Fruit fly (Drosophila melanogaster) whole organism, embryonic: ENCODE measurements around the gene slam.

Experiments used
- Aef1 ChIP-seq: fragments of 200-800 bp; sonication (Bioruptor generic); IDR thresholded peaks from 3 replicates; pipeline ENCODE4 v1.3.6; 2022; ENCODE audit warnings: missing biosample characterization, missing genetic modification characterization
- Atf-2 ChIP-seq: fragments of 200-800 bp; sonication (Bioruptor generic); optimal IDR thresholded peaks from 2 replicates; lab custom pipeline; 2016; ENCODE audit warnings: missing biosample characterization, missing genetic modification characterization
- B-H2 ChIP-seq: fragments of 200-800 bp; sonication (Bioruptor generic); optimal IDR thresholded peaks from 2 replicates; lab custom pipeline; 2018; ENCODE audit warnings: missing biosample characterization, mild to moderate bottlenecking, missing genetic modification characterization
- CG10209 ChIP-seq: fragments of 200-800 bp; sonication (Bioruptor generic); optimal IDR thresholded peaks from 3 replicates; lab custom pipeline; 2017; ENCODE audit warnings: missing biosample characterization, mild to moderate bottlenecking, missing genetic modification characterization, missing genetic modification reagents
- CG10543 ChIP-seq: fragments of 200-800 bp; sonication (Bioruptor generic); optimal IDR thresholded peaks from 3 replicates; lab custom pipeline; 2017; ENCODE audit warnings: missing biosample characterization, mild to moderate bottlenecking, missing genetic modification characterization, moderate library complexity
- CG10959 ChIP-seq: fragments of 200-800 bp; sonication (Bioruptor generic); IDR thresholded peaks from 2 replicates; pipeline ENCODE4 v1.3.6; 2022; ENCODE audit warnings: missing biosample characterization, missing genetic modification characterization
- CG12104 ChIP-seq: fragments of 200-800 bp; sonication (Bioruptor generic); optimal IDR thresholded peaks from 3 replicates; lab custom pipeline; 2016; ENCODE audit warnings: missing biosample characterization, missing genetic modification characterization
- CG13123 ChIP-seq: fragments of 200-800 bp; sonication (Bioruptor generic); optimal IDR thresholded peaks from 2 replicates; lab custom pipeline; 2016; ENCODE audit warnings: missing biosample characterization, missing genetic modification characterization
- CG13424 ChIP-seq: fragments of 200-800 bp; sonication (Bioruptor generic); optimal IDR thresholded peaks from 2 replicates; lab custom pipeline; 2019; ENCODE audit warnings: missing biosample characterization, mild to moderate bottlenecking, missing genetic modification characterization, moderate library complexity
- CG13775 ChIP-seq: fragments of 200-800 bp; sonication (Bioruptor generic); optimal IDR thresholded peaks from 3 replicates; lab custom pipeline; 2017; ENCODE audit warnings: missing biosample characterization, mild to moderate bottlenecking, missing genetic modification characterization
- CG14014 ChIP-seq: fragments of 200-800 bp; sonication (Bioruptor generic); IDR thresholded peaks from 2 replicates; pipeline ENCODE4 v1.3.6; 2022; ENCODE audit warnings: missing biosample characterization, missing genetic modification characterization
- CG17912 ChIP-seq: fragments of 200-800 bp; sonication (Bioruptor generic); optimal IDR thresholded peaks from 2 replicates; lab custom pipeline; 2018; ENCODE audit warnings: missing biosample characterization, mild to moderate bottlenecking, missing genetic modification characterization
- CG1792 ChIP-seq: fragments of 200-800 bp; sonication (Bioruptor generic); optimal IDR thresholded peaks from 2 replicates; lab custom pipeline; 2016; ENCODE audit warnings: missing biosample characterization, missing genetic modification characterization
- CG18011 ChIP-seq: fragments of 200-800 bp; sonication (Bioruptor generic); optimal IDR thresholded peaks from 2 replicates; lab custom pipeline; 2017; ENCODE audit warnings: missing biosample characterization, missing genetic modification characterization, mild to moderate bottlenecking, moderate library complexity, missing genotype
- CG18476 ChIP-seq: fragments of 200-800 bp; sonication (Bioruptor generic); optimal IDR thresholded peaks from 2 replicates; lab custom pipeline; 2016; ENCODE audit warnings: missing biosample characterization, mild to moderate bottlenecking, missing genetic modification characterization
- CG31224 ChIP-seq: fragments of 200-800 bp; sonication (Bioruptor generic); IDR thresholded peaks from 2 replicates; pipeline ENCODE4 v1.3.6; 2022; ENCODE audit warnings: missing biosample characterization, missing genetic modification characterization
- CG31365 ChIP-seq: fragments of 200-800 bp; sonication (Bioruptor generic); optimal IDR thresholded peaks from 2 replicates; lab custom pipeline; 2018; ENCODE audit warnings: missing biosample characterization, mild to moderate bottlenecking, missing genetic modification characterization
- CG34224 ChIP-seq: fragments of 200-800 bp; sonication (Bioruptor generic); IDR thresholded peaks from 3 replicates; pipeline ENCODE4 v1.3.6; 2022; ENCODE audit warnings: missing biosample characterization, missing genetic modification characterization; ENCODE audit not compliant: partially characterized antibody
- CG4424 ChIP-seq: fragments of 200-800 bp; sonication (Bioruptor generic); optimal IDR thresholded peaks from 3 replicates; lab custom pipeline; 2016; ENCODE audit warnings: missing biosample characterization, missing genetic modification characterization
- CG6272 ChIP-seq: fragments of 200-800 bp; sonication (Bioruptor generic); IDR thresholded peaks from 2 replicates; pipeline ENCODE4 v1.3.6; 2022; ENCODE audit warnings: missing biosample characterization, missing genetic modification characterization
- CG6689 ChIP-seq: fragments of 200-800 bp; sonication (Bioruptor generic); IDR thresholded peaks from 2 replicates; pipeline ENCODE4 v1.3.6; 2022; ENCODE audit warnings: missing biosample characterization, missing genetic modification characterization
- CG7357 ChIP-seq: fragments of 200-800 bp; sonication (Bioruptor generic); IDR thresholded peaks from 3 replicates; pipeline ENCODE4 v1.3.6; 2022; ENCODE audit warnings: missing biosample characterization, missing genetic modification characterization
- CG7987 ChIP-seq: fragments of 200-800 bp; sonication (Bioruptor generic); optimal IDR thresholded peaks from 2 replicates; lab custom pipeline; 2018; ENCODE audit warnings: missing biosample characterization, mild to moderate bottlenecking, missing genetic modification characterization, moderate library complexity
- CG8290 ChIP-seq, 3 experiments: fragments of 200-800 bp; sonication (Bioruptor generic); optimal IDR thresholded peaks; 2 replicates each; lab custom pipeline; 2016 to 2019; ENCODE audit warnings: missing biosample characterization in 3 of 3, missing genetic modification characterization in 3 of 3, mild to moderate bottlenecking in 2 of 3, moderate library complexity in 1 of 3
- CG9437 ChIP-seq: fragments of 200-800 bp; sonication (Bioruptor generic); optimal IDR thresholded peaks from 2 replicates; lab custom pipeline; 2018; ENCODE audit warnings: missing biosample characterization, mild to moderate bottlenecking, missing genetic modification characterization
- CG9817 ChIP-seq: fragments of 200-800 bp; sonication (Bioruptor generic); optimal IDR thresholded peaks from 2 replicates; lab custom pipeline; 2018; ENCODE audit warnings: missing biosample characterization, mild to moderate bottlenecking, missing genetic modification characterization, moderate library complexity
- CTCF ChIP-seq: fragments of 200-800 bp; sonication (Bioruptor generic); optimal IDR thresholded peaks from 2 replicates; lab custom pipeline; 2017; ENCODE audit warnings: missing biosample characterization, mild to moderate bottlenecking, missing genetic modification characterization, moderate library complexity
- Gsc ChIP-seq: fragments of 200-800 bp; sonication (Bioruptor generic); IDR thresholded peaks from 2 replicates; pipeline ENCODE4 v1.3.6; 2022; ENCODE audit warnings: missing biosample characterization, missing genetic modification characterization
- Hand ChIP-seq: fragments of 200-800 bp; sonication (Bioruptor generic); optimal IDR thresholded peaks from 2 replicates; lab custom pipeline; 2017; ENCODE audit warnings: mild to moderate bottlenecking, missing biosample characterization, missing genetic modification reagents, missing genetic modification characterization
- Hr78 ChIP-seq, 2 experiments: fragments of 200-800 bp in 1 of 2; fragments of >200 bp in 1 of 2; sonication (Bioruptor generic) in 1 of 2; optimal IDR thresholded peaks; 2 replicates each; lab custom pipeline; 2017 to 2019; ENCODE audit warnings: missing biosample characterization in 2 of 2, missing genetic modification characterization in 2 of 2, mild to moderate bottlenecking in 1 of 2, moderate library complexity in 1 of 2
- Max ChIP-seq: fragments of 200-800 bp; sonication (Bioruptor generic); optimal IDR thresholded peaks from 2 replicates; lab custom pipeline; 2016; ENCODE audit warnings: missing biosample characterization, mild to moderate bottlenecking, missing genetic modification characterization
- NC2β ChIP-seq: fragments of 200-800 bp; sonication (Bioruptor generic); optimal IDR thresholded peaks from 2 replicates; lab custom pipeline; 2016; ENCODE audit warnings: missing biosample characterization, missing genetic modification characterization
- NK7.1 ChIP-seq: fragments of 200-800 bp; sonication (Bioruptor generic); optimal IDR thresholded peaks from 3 replicates; lab custom pipeline; 2016; ENCODE audit warnings: missing biosample characterization, missing genetic modification characterization
- Nf-YB ChIP-seq: fragments of 200-800 bp; sonication (Bioruptor generic); optimal IDR thresholded peaks from 3 replicates; lab custom pipeline; 2019; ENCODE audit warnings: missing biosample characterization, mild to moderate bottlenecking, missing genetic modification characterization, moderate library complexity
- Rx ChIP-seq: fragments of 200-800 bp; sonication (Bioruptor generic); IDR thresholded peaks from 2 replicates; pipeline ENCODE4 v1.3.6; 2022; ENCODE audit warnings: missing biosample characterization, missing genetic modification characterization
- Sry-β ChIP-seq: fragments of 200-800 bp; sonication (Bioruptor generic); optimal IDR thresholded peaks from 2 replicates; lab custom pipeline; 2018; ENCODE audit warnings: missing biosample characterization, mild to moderate bottlenecking, missing genetic modification characterization, moderate library complexity
- Ssrp ChIP-seq: fragments of 200-800 bp; sonication (Bioruptor generic); optimal IDR thresholded peaks from 2 replicates; lab custom pipeline; 2018; ENCODE audit warnings: missing biosample characterization, mild to moderate bottlenecking, missing genetic modification characterization, moderate library complexity
- chm ChIP-seq: fragments of 200-800 bp; sonication (Bioruptor generic); IDR thresholded peaks from 2 replicates; pipeline ENCODE4 v1.3.6; 2022; ENCODE audit warnings: missing biosample characterization, missing genetic modification characterization
- corto ChIP-seq: fragments of 200-800 bp; sonication (Bioruptor generic); optimal IDR thresholded peaks from 2 replicates; lab custom pipeline; 2016; ENCODE audit warnings: missing biosample characterization, mild to moderate bottlenecking, missing genetic modification characterization, moderate library complexity
- dmrt99B ChIP-seq: fragments of 200-800 bp; sonication (Bioruptor generic); optimal IDR thresholded peaks from 2 replicates; lab custom pipeline; 2018; ENCODE audit warnings: missing biosample characterization, mild to moderate bottlenecking, missing genetic modification characterization, moderate library complexity
- dpn ChIP-seq, 2 experiments: fragments of 200-800 bp; sonication (Bioruptor generic); optimal IDR thresholded peaks; 3 replicates each; lab custom pipeline; 2016; ENCODE audit warnings: missing biosample characterization in 2 of 2, missing genetic modification characterization in 2 of 2
- gce ChIP-seq: fragments of 200-800 bp; sonication (Bioruptor generic); IDR thresholded peaks from 3 replicates; pipeline ENCODE4 v1.3.6; 2022; ENCODE audit warnings: missing biosample characterization, missing genetic modification characterization
- gsb ChIP-seq: fragments of 200-800 bp; sonication (Bioruptor generic); IDR thresholded peaks from 2 replicates; pipeline ENCODE4 v1.3.6; 2022; ENCODE audit warnings: missing biosample characterization, missing genetic modification characterization
- hth ChIP-seq: fragments of >200 bp; optimal IDR thresholded peaks from 2 replicates; lab custom pipeline; 2017; ENCODE audit warnings: inconsistent platforms
- kay ChIP-seq: fragments of 200-800 bp; sonication (Bioruptor generic); optimal IDR thresholded peaks from 2 replicates; lab custom pipeline; 2016; ENCODE audit warnings: missing biosample characterization, missing genetic modification characterization
- knrl ChIP-seq: fragments of 200-800 bp; sonication (Bioruptor generic); IDR thresholded peaks from 3 replicates; pipeline ENCODE4 v1.3.6; 2022; ENCODE audit warnings: missing biosample characterization, missing genetic modification characterization; ENCODE audit not compliant: partially characterized antibody
- nerfin-1 ChIP-seq: fragments of 200-800 bp; sonication (Bioruptor generic); optimal IDR thresholded peaks from 3 replicates; lab custom pipeline; 2019; ENCODE audit warnings: missing biosample characterization, mild to moderate bottlenecking, missing genetic modification characterization, moderate library complexity
- ttk ChIP-seq: fragments of 200-800 bp; sonication (Bioruptor generic); IDR thresholded peaks from 2 replicates; pipeline ENCODE4 v2.1.2; 2022; ENCODE audit warnings: missing biosample characterization, missing genetic modification characterization
- twi ChIP-seq: fragments of 200-800 bp; optimal IDR thresholded peaks from 2 replicates; lab custom pipeline; 2019; ENCODE audit warnings: missing biosample characterization, mild to moderate bottlenecking, missing genetic modification characterization, moderate library complexity
- vvl ChIP-seq: fragments of 200-800 bp; sonication (Bioruptor generic); IDR thresholded peaks from 2 replicates; pipeline ENCODE4 v1.3.6; 2022; ENCODE audit warnings: missing biosample characterization, missing genetic modification characterization

The slam gene

DNA sequence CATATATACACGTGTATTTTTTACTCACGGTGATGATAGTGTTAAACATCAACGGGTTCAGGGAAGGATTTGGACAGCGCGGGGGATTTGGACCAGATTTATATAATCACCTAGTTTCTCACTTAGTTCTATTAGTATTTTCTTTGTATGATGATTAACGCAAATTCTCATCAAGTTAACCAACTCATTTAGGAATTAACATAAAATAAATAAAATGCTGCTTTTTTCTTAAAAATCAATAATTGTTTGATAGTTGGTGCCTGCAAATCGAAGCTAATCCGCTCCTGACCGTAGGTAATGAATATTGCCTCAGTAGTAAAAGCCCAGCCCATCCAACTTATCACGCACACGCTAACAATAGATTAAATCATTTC, 20.4 kb upstream of the slam start (continued):
- peak; percentile 75 for TF ChIP-seq Ssrp (tag; lab: Kevin White, UChicago)
- TF ChIP-seq Hand (GFP tag; lab: Kevin White, UChicago): peak; percentile 66
- no peak for TF ChIP-seq CTCF (GFP tag; lab: Kevin White, UChicago)
- TF ChIP-seq corto: no peak
- peak; percentile 43 for TF ChIP-seq NC2β (GFP tag; lab: Kevin White, UChicago)
- peak; percentile 44; the same call in 1 of the 2 replicates for TF ChIP-seq CG10959 (GFP tag; lab: Robert Waterston, UW)
- TF ChIP-seq vvl: peak; percentile 85
- TF ChIP-seq CG9817 (tag; lab: Kevin White, UChicago): peak; percentile 94
- peak; percentile 88 for TF ChIP-seq CG6272 (GFP tag; lab: Robert Waterston, UW)
- TF ChIP-seq knrl (GFP tag; lab: Robert Waterston, UW): peak; percentile 47; the same call in 1 of the 3 replicates
- peak; percentile 92 for TF ChIP-seq CG14014 (GFP tag; lab: Robert Waterston, UW)
- TF ChIP-seq hth (lab: Kevin White, UChicago): no peak
- peak; percentile 78 for TF ChIP-seq CG7357 (GFP tag; lab: Robert Waterston, UW)
- TF ChIP-seq CG10543 (GFP tag; lab: Kevin White, UChicago): peak; percentile 90
- TF ChIP-seq gce (GFP tag; lab: Robert Waterston, UW): peak; percentile 66; the same call in 1 of the 3 replicates
- TF ChIP-seq CG18011 (GFP tag; lab: Kevin White, UChicago): peak; percentile 55
- TF ChIP-seq dpn (GFP tag; optimal IDR thresholded peaks at IDR 0.05; lab: Kevin White, UChicago): peak; percentile 83 to 88
- TF ChIP-seq CG13123 (GFP tag; lab: Kevin White, UChicago): peak; percentile 4
- TF ChIP-seq CG13424: peak; percentile 86
- TF ChIP-seq dmrt99B (tag; lab: Kevin White, UChicago): peak; percentile 92
- TF ChIP-seq kay (GFP tag; lab: Kevin White, UChicago): peak; percentile 75
- no peak for TF ChIP-seq CG34224 (GFP tag; lab: Robert Waterston, UW)
- TF ChIP-seq CG8290 (GFP tag; optimal IDR thresholded peaks at IDR 0.05; lab: Kevin White, UChicago): peak; percentile 33
- TF ChIP-seq CG8290 (tag; optimal IDR thresholded peaks at IDR 0.05; lab: Kevin White, UChicago): no peak
- peak; percentile 63 for TF ChIP-seq twi (tag; lab: Kevin White, UChicago)
- TF ChIP-seq NK7.1 (GFP tag; lab: Kevin White, UChicago): peak; percentile 66
- TF ChIP-seq Hr78 (GFP tag; optimal IDR thresholded peaks at IDR 0.05; lab: Kevin White, UChicago): peak in 1 of 2 experiments; percentile 60
- TF ChIP-seq Atf-2: peak; percentile 42
- TF ChIP-seq chm (GFP tag; lab: Robert Waterston, UW): no peak
- TF ChIP-seq CG31365: peak; percentile 14
- TF ChIP-seq Gsc (GFP tag; lab: Robert Waterston, UW): peak; percentile 63
- peak; percentile 73 for TF ChIP-seq CG12104 (GFP tag; lab: Kevin White, UChicago)
- TF ChIP-seq CG31224 (GFP tag; lab: Robert Waterston, UW): peak; percentile 84
- peak; percentile 48 for TF ChIP-seq CG7987
- peak; percentile 91 for TF ChIP-seq Aef1 (GFP tag; lab: Robert Waterston, UW)
- peak; percentile 76 for TF ChIP-seq CG1792
- peak; percentile 69 for TF ChIP-seq Max
- peak; percentile 82 for TF ChIP-seq CG10209 (GFP tag; lab: Kevin White, UChicago)
- peak; percentile 57 for TF ChIP-seq CG18476 (GFP tag; lab: Kevin White, UChicago)
- peak; percentile 88 for TF ChIP-seq B-H2
- peak; percentile 27 for TF ChIP-seq CG9437 (GFP tag; lab: Kevin White, UChicago)
- TF ChIP-seq CG4424 (GFP tag; lab: Kevin White, UChicago): peak; percentile 78
- TF ChIP-seq Rx (GFP tag; lab: Robert Waterston, UW): peak; percentile 82
- TF ChIP-seq gsb (GFP tag; lab: Robert Waterston, UW): peak; percentile 78
- TF ChIP-seq nerfin-1 (tag; lab: Kevin White, UChicago): peak; percentile 70
- no peak for TF ChIP-seq Sry-β (GFP tag; lab: Kevin White, UChicago)
- TF ChIP-seq CG17912 (GFP tag; lab: Kevin White, UChicago): peak; percentile 36
- TF ChIP-seq CG13775 (GFP tag; lab: Kevin White, UChicago): peak; percentile 57
- TF ChIP-seq ttk (GFP tag; lab: Robert Waterston, UW): peak; percentile 79
- peak; percentile 82 for TF ChIP-seq CG6689 (GFP tag; lab: Robert Waterston, UW)
- peak; percentile 37 for TF ChIP-seq Nf-YB (GFP tag; lab: Kevin White, UChicago)
